Worm (Caenorhabditis elegans) whole organism, L1 larva: ENCODE data around the gene irld-38.

ENCODE experiments used
- C16A3.4 ChIP-seq: fragments of 150-350 bp; optimal IDR thresholded peaks from 2 replicates; lab custom pipeline; 2014; ENCODE audit warnings: missing biosample characterization, missing genetic modification characterization
- blmp-1 ChIP-seq: fragments of 150-350 bp; optimal IDR thresholded peaks from 2 replicates; lab custom pipeline; 2014; ENCODE audit warnings: missing biosample characterization, missing genetic modification characterization
- ceh-63 ChIP-seq: fragments of 200-800 bp; sonication (Bioruptor generic); optimal IDR thresholded peaks from 2 replicates; lab custom pipeline; 2018; ENCODE audit warnings: mild to moderate bottlenecking, missing genetic modification characterization, missing compliant biosample characterization
- ceh-8 ChIP-seq: fragments of 200-800 bp; sonication (Bioruptor generic); optimal IDR thresholded peaks from 2 replicates; lab custom pipeline; 2018; ENCODE audit warnings: mild to moderate bottlenecking, missing genetic modification characterization, moderate library complexity, missing compliant biosample characterization
- ces-1 ChIP-seq: fragments of 150-350 bp; optimal IDR thresholded peaks from 2 replicates; lab custom pipeline; 2014; ENCODE audit warnings: missing biosample characterization, missing genetic modification reagents, missing genetic modification characterization
- dpl-1 ChIP-seq, 3 experiments: fragments of 150-350 bp in 2 of 3; sonication (generic microtip) in 1 of 3; optimal IDR thresholded peaks; 2 replicates each; lab custom pipeline; 2014 to 2017; ENCODE audit warnings: missing biosample characterization in 3 of 3, missing genetic modification characterization in 3 of 3, missing genetic modification reagents in 3 of 3
- dsc-1 ChIP-seq: sonication (generic microtip); optimal IDR thresholded peaks from 2 replicates; lab custom pipeline; 2016; ENCODE audit warnings: mild to moderate bottlenecking, missing genetic modification characterization, missing compliant biosample characterization
- efl-1 ChIP-seq, 4 experiments: fragments of 150-350 bp; optimal IDR thresholded peaks in 3 of 4; peaks in 1 of 4; 1 replicate in 1 of 4; 2 replicates in 3 of 4; lab custom pipeline; 2014; ENCODE audit warnings: missing biosample characterization in 2 of 4, missing genetic modification characterization in 2 of 4, missing genetic modification reagents in 2 of 4
- efl-3 ChIP-seq: fragments of 200-800 bp; sonication (Bioruptor generic); optimal IDR thresholded peaks from 2 replicates; lab custom pipeline; 2018; ENCODE audit warnings: mild to moderate bottlenecking, missing genetic modification characterization, missing compliant biosample characterization
- egl-13 ChIP-seq: sonication (generic microtip); optimal IDR thresholded peaks from 2 replicates; lab custom pipeline; 2016; ENCODE audit warnings: missing genotype, missing genetic modification reagents, missing genetic modification characterization, missing compliant biosample characterization
- ets-5 ChIP-seq: fragments of 200-800 bp; sonication (Bioruptor generic); IDR thresholded peaks from 2 replicates; pipeline ENCODE4 v1.3.6; 2022; ENCODE audit warnings: missing genetic modification characterization, missing compliant biosample characterization
- fkh-4 ChIP-seq: sonication (generic microtip); optimal IDR thresholded peaks from 2 replicates; lab custom pipeline; 2016; ENCODE audit warnings: missing compliant biosample characterization, missing genetic modification characterization, borderline replicate concordance
- hlh-4 ChIP-seq: sonication (generic microtip); optimal IDR thresholded peaks from 2 replicates; lab custom pipeline; 2016; ENCODE audit warnings: mild to moderate bottlenecking, missing genetic modification characterization, missing compliant biosample characterization
- hpl-2 ChIP-seq: fragments of 150-350 bp; optimal IDR thresholded peaks from 2 replicates; lab custom pipeline; 2014; ENCODE audit warnings: missing biosample characterization, missing genetic modification reagents, missing genetic modification characterization
- jun-1 ChIP-seq: fragments of 150-350 bp; optimal IDR thresholded peaks from 2 replicates; lab custom pipeline; 2014; ENCODE audit warnings: missing biosample characterization, missing genetic modification reagents, missing genetic modification characterization
- lin-15B ChIP-seq: fragments of 150-350 bp; sonication (generic microtip); optimal IDR thresholded peaks from 3 replicates; lab custom pipeline; 2014; ENCODE audit warnings: missing biosample characterization, missing genetic modification characterization
- lin-35 ChIP-seq, 2 experiments: fragments of 150-350 bp; optimal IDR thresholded peaks; 2 replicates each; lab custom pipeline; 2014; ENCODE audit warnings: missing biosample characterization in 2 of 2, missing genetic modification characterization in 2 of 2, missing genetic modification reagents in 2 of 2
- lin-39 ChIP-seq: fragments of 150-350 bp; optimal IDR thresholded peaks from 2 replicates; lab custom pipeline; 2014; ENCODE audit warnings: missing biosample characterization, missing genetic modification reagents, missing genetic modification characterization
- mdl-1 ChIP-seq, 2 experiments: fragments of 150-350 bp; optimal IDR thresholded peaks; 2 replicates each; lab custom pipeline; 2014 to 2017; ENCODE audit warnings: missing biosample characterization in 2 of 2, missing genetic modification characterization in 2 of 2, inconsistent platforms in 1 of 2
- mep-1 ChIP-seq: fragments of 150-350 bp; optimal IDR thresholded peaks from 2 replicates; lab custom pipeline; 2014; ENCODE audit warnings: missing biosample characterization, missing genetic modification characterization
- nhr-20 ChIP-seq: sonication (generic microtip); optimal IDR thresholded peaks from 2 replicates; lab custom pipeline; 2016; ENCODE audit warnings: mild to moderate bottlenecking, missing genetic modification characterization, missing compliant biosample characterization
- nhr-85 ChIP-seq: sonication (generic microtip); peaks from one replicate; lab custom pipeline; 2016; ENCODE audit warnings: missing genetic modification characterization, inconsistent platforms, missing compliant biosample characterization
- nhr-90 ChIP-seq: sonication (generic microtip); optimal IDR thresholded peaks from 2 replicates; lab custom pipeline; 2016; ENCODE audit warnings: mild to moderate bottlenecking, missing genetic modification characterization, missing compliant biosample characterization; ENCODE audit not compliant: poor library complexity
- pax-3 ChIP-seq: fragments of 200-800 bp; sonication (Bioruptor generic); optimal IDR thresholded peaks from 2 replicates; lab custom pipeline; 2018; ENCODE audit warnings: mild to moderate bottlenecking, missing genetic modification characterization, moderate library complexity, missing compliant biosample characterization
- pqm-1 ChIP-seq: sonication (generic microtip); optimal IDR thresholded peaks from 3 replicates; lab custom pipeline; 2017; ENCODE audit warnings: missing biosample characterization, missing genetic modification characterization
- rnt-1 ChIP-seq: sonication (generic microtip); optimal IDR thresholded peaks from 2 replicates; lab custom pipeline; 2016; ENCODE audit warnings: mild to moderate bottlenecking, missing genetic modification characterization, moderate library complexity, missing compliant biosample characterization
- snu-23 ChIP-seq: sonication (generic microtip); optimal IDR thresholded peaks from 2 replicates; lab custom pipeline; 2016; ENCODE audit warnings: missing genetic modification characterization, missing compliant biosample characterization
- sup-37 ChIP-seq: fragments of 200-800 bp; sonication (Bioruptor generic); optimal IDR thresholded peaks from 2 replicates; lab custom pipeline; 2018; ENCODE audit warnings: mild to moderate bottlenecking, missing genetic modification characterization, missing compliant biosample characterization
- swsn-7 ChIP-seq: sonication (generic microtip); optimal IDR thresholded peaks from 2 replicates; lab custom pipeline; 2016; ENCODE audit warnings: missing genetic modification characterization, missing compliant biosample characterization
- tbx-2 ChIP-seq: sonication (generic microtip); optimal IDR thresholded peaks from 2 replicates; lab custom pipeline; 2016; ENCODE audit warnings: missing genetic modification characterization, missing compliant biosample characterization
- unc-130 ChIP-seq: fragments of 150-350 bp; optimal IDR thresholded peaks from 2 replicates; lab custom pipeline; 2017; ENCODE audit warnings: missing biosample characterization, missing genetic modification characterization, inconsistent platforms
- unc-30 ChIP-seq: sonication (generic microtip); optimal IDR thresholded peaks from 2 replicates; lab custom pipeline; 2017; ENCODE audit warnings: missing biosample characterization, missing genetic modification characterization
- unc-98 ChIP-seq: fragments of 200-800 bp; sonication (Bioruptor generic); IDR thresholded peaks from 2 replicates; pipeline ENCODE4 v1.3.6; 2022; ENCODE audit warnings: missing genetic modification characterization, missing compliant biosample characterization
- vab-15 ChIP-seq: sonication (generic microtip); optimal IDR thresholded peaks from 2 replicates; lab custom pipeline; 2017; ENCODE audit warnings: missing genotype, mild to moderate bottlenecking, missing genetic modification characterization, missing compliant biosample characterization
- xbp-1 ChIP-seq: sonication (generic microtip); optimal IDR thresholded peaks from 2 replicates; lab custom pipeline; 2016; ENCODE audit warnings: missing genetic modification characterization, missing compliant biosample characterization
- zag-1 ChIP-seq: fragments of 150-350 bp; optimal IDR thresholded peaks from 2 replicates; lab custom pipeline; 2014; ENCODE audit warnings: missing biosample characterization, missing genetic modification characterization
- zip-4 ChIP-seq: fragments of 200-800 bp; sonication (Bioruptor generic); optimal IDR thresholded peaks from 2 replicates; lab custom pipeline; 2018; ENCODE audit warnings: mild to moderate bottlenecking, missing genetic modification characterization, moderate library complexity, missing compliant biosample characterization
- ztf-11 ChIP-seq, 2 experiments: sonication (generic microtip); optimal IDR thresholded peaks; 2 replicates each; lab custom pipeline; 2016 to 2017; ENCODE audit warnings: missing genetic modification characterization in 2 of 2, missing biosample characterization in 1 of 2, missing compliant biosample characterization in 1 of 2
- ztf-4 ChIP-seq: fragments of 150-350 bp; optimal IDR thresholded peaks from 2 replicates; lab custom pipeline; 2014; ENCODE audit warnings: missing biosample characterization, missing genetic modification characterization

Gene irld-38

DNA sequence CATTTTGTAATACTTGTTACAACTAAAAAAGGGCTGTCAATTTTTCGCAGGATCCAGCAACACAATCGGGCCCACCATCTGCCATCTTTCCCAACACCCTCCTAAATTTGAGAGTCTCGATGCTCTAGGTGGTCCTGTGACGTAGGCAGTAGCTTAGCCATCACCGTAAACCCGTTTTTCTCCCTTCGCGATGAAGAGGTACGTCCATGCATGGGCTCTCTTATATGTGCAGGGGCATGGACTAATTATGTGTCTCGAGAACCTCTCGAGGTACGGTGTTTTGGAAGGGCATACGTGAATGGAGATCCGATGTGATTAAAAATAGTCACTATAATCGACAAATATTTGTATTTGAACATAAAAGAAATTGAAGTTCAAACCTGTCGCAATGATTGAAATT lies 8.7 kb upstream of the irld-38 start:
- TF ChIP-seq sup-37 (no peak), ceh-8 (GFP tag; lab: Kevin White, UChicago) (no peak), hlh-4 (tag; lab: Kevin White, UChicago) (no peak), hpl-2 (no peak), swsn-7 (tag; lab: Kevin White, UChicago) (no peak), zip-4 (GFP tag; lab: Kevin White, UChicago) (no peak), ces-1 (GFP tag; lab: Kevin White, UChicago) (no peak), dsc-1 (tag; lab: Kevin White, UChicago) (no peak), mdl-1 (tag; optimal IDR thresholded peaks at IDR 0.05; lab: Kevin White, UChicago) (no peak), ztf-4 (tag; lab: Kevin White, UChicago) (no peak), pax-3 (tag; lab: Kevin White, UChicago) (no peak), unc-98 (GFP tag; lab: Robert Waterston, UW) (no peak)

DNA sequence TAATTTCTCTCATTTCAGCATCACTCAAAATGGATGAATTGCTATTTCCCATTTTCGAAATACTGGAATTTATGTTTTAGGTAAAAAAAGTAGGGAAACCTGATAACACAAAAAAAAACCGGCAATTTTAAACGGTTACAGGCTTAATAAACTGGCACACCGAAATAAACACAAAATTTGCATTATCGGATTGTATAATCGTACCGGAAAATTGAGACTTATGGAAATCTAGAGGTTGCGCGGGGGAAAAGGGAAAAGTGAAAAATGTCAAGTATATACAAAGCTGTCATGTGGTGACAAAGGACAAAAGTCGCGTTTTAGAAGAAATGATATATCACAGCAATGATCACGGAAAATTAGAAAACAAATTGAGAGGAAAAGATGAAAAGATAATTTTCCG lies 7.0 kb upstream of the irld-38 start, which contains the start of gene chpf-2:
chpf-2 (minus strand) TSS at position 101 of the 400 bp plus-strand sequence.
- TF ChIP-seq lin-35 (GFP tag; optimal IDR thresholded peaks at IDR 0.05; lab: Kevin White, UChicago) (peak in 1 of 2 experiments; percentile 11), snu-23 (peak; percentile 14), efl-3 (GFP tag; lab: Kevin White, UChicago) (no peak), blmp-1 (peak; percentile 74), nhr-85 (tag; lab: Kevin White, UChicago) (peak; percentile 17), zag-1 (tag; lab: Kevin White, UChicago) (no peak), nhr-20 (peak; percentile 37), dsc-1 (tag; lab: Kevin White, UChicago) (no peak)

DNA sequence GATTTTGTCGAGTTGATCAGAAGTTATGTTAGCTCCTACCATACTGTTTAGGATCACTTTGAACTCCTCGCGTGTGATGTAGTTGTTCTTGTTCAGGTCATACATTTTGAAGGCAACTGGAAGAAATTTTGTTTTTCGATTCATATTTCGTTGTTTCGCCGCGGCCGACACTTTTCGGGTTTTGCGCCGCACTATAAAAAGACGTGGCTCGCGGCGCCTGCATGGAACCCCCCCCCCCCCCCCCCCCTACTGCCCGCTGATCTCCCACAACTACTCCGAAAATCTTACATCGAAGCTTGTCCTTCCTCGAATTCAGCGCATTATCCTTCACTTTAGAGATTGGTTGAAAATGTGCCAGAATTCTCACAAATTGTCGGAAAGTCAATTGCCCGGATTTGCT lies 5.8 kb upstream of the irld-38 start:
- TF ChIP-seq jun-1 (tag; lab: Kevin White, UChicago), result no peak
- no peak for TF ChIP-seq nhr-90
- TF ChIP-seq ceh-8 (GFP tag; lab: Kevin White, UChicago), result no peak
- TF ChIP-seq tbx-2 (tag; lab: Kevin White, UChicago), result no peak
- no peak for TF ChIP-seq vab-15 (tag; lab: Kevin White, UChicago)
- no peak for TF ChIP-seq efl-1 (optimal IDR thresholded peaks at IDR 0.05; lab: Kevin White, UChicago)
- no peak for TF ChIP-seq efl-1 (GFP tag; optimal IDR thresholded peaks at IDR 0.05 in 1 of 2; lab: Kevin White, UChicago)
- no peak for TF ChIP-seq lin-35 (GFP tag; optimal IDR thresholded peaks at IDR 0.05; lab: Kevin White, UChicago)
- TF ChIP-seq unc-130 (tag; lab: Kevin White, UChicago), result no peak
- no peak for TF ChIP-seq lin-39 (tag; lab: Kevin White, UChicago)
- no peak for TF ChIP-seq lin-15B (tag; lab: Kevin White, UChicago)
- no peak for TF ChIP-seq mep-1 (tag; lab: Kevin White, UChicago)
- TF ChIP-seq ztf-4 (tag; lab: Kevin White, UChicago), result no peak

DNA sequence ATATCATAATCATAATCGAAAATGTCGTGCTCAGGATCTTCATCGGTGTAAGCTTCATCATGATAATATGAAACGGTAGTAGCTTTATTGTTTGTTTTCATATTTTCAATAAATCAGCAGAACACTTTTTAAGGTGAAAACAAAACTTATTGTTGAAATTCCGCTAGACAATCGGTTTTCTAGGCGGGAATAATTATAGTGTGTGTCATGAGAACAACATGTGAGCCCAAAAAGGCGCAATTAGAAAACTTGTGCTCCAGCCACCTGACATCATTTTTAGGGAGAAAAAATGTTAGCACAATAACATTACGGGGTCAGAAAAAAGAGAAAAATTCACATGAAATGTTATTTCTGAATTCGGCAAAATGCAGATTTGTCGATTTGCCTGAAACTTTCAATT lies 2.0 kb upstream of the irld-38 start, which contains the start of gene srw-8:
srw-8 (minus strand) TSS at position 101 of the 400 bp plus-strand sequence.
- TF ChIP-seq pqm-1 (no peak), egl-13 (no peak), ztf-11 (tag; optimal IDR thresholded peaks at IDR 0.05; lab: Kevin White, UChicago) (no peak), fkh-4 (tag; lab: Kevin White, UChicago) (no peak), lin-35 (GFP tag; optimal IDR thresholded peaks at IDR 0.05; lab: Kevin White, UChicago) (no peak), xbp-1 (no peak), C16A3.4 (tag; lab: Kevin White, UChicago) (no peak), zip-4 (GFP tag; lab: Kevin White, UChicago) (no peak), vab-15 (tag; lab: Kevin White, UChicago) (no peak), ces-1 (GFP tag; lab: Kevin White, UChicago) (no peak), rnt-1 (no peak), dpl-1 (GFP tag; optimal IDR thresholded peaks at IDR 0.05; lab: Kevin White, UChicago) (no peak), unc-30 (no peak), zag-1 (tag; lab: Kevin White, UChicago) (no peak), lin-39 (tag; lab: Kevin White, UChicago) (no peak), ets-5 (GFP tag; lab: Robert Waterston, UW) (no peak), ceh-63 (GFP tag; lab: Kevin White, UChicago) (no peak), tbx-2 (tag; lab: Kevin White, UChicago) (no peak)
